Fruit fly (Drosophila melanogaster) whole organism, pupa: ENCODE data around the gene GstD1.
A peak's percentile ranks its signal among the peaks of the same experiment; 100 is the strongest.

Experiments
- CG10348 ChIP-seq: fragments of 200-800 bp; sonication (Bioruptor generic); IDR thresholded peaks from 2 replicates; pipeline ENCODE4 v1.3.6; 2022; ENCODE audit warnings: missing biosample characterization, missing genetic modification characterization
- CG12605 ChIP-seq: fragments of 200-800 bp; sonication (Bioruptor generic); IDR thresholded peaks from 2 replicates; pipeline ENCODE4 v1.3.6; 2022; ENCODE audit warnings: missing biosample characterization, missing genetic modification characterization
- CG13204 ChIP-seq: fragments of 200-800 bp; sonication (Bioruptor generic); optimal IDR thresholded peaks from 2 replicates; lab custom pipeline; 2018; ENCODE audit warnings: missing biosample characterization, mild to moderate bottlenecking, missing genetic modification characterization, moderate library complexity
- CG14655 ChIP-seq: fragments of 200-800 bp; sonication (Bioruptor generic); optimal IDR thresholded peaks from 3 replicates; lab custom pipeline; 2017; ENCODE audit warnings: mild to moderate bottlenecking, missing biosample characterization, missing genetic modification reagents, missing genetic modification characterization
- CG15710 ChIP-seq: fragments of 200-800 bp; sonication (Bioruptor generic); optimal IDR thresholded peaks from 2 replicates; lab custom pipeline; 2018; ENCODE audit warnings: missing biosample characterization, mild to moderate bottlenecking, missing genetic modification characterization, moderate library complexity
- CG17806 ChIP-seq: fragments of 200-800 bp; sonication (Bioruptor generic); optimal IDR thresholded peaks from 2 replicates; lab custom pipeline; 2018; ENCODE audit warnings: missing biosample characterization, mild to moderate bottlenecking, missing genetic modification characterization, moderate library complexity
- CG32121 ChIP-seq: fragments of 200-800 bp; sonication (Bioruptor generic); IDR thresholded peaks from 2 replicates; pipeline ENCODE4 v1.3.6; 2022; ENCODE audit warnings: missing biosample characterization, missing genetic modification characterization
- CG34367 ChIP-seq: fragments of 200-800 bp; sonication (Bioruptor generic); optimal IDR thresholded peaks from 2 replicates; lab custom pipeline; 2018; ENCODE audit warnings: missing biosample characterization, mild to moderate bottlenecking, missing genetic modification characterization
- CG4496 ChIP-seq: fragments of 200-800 bp; sonication (Bioruptor generic); IDR thresholded peaks from 3 replicates; pipeline ENCODE4 v1.3.6; 2022; ENCODE audit warnings: missing biosample characterization, missing genetic modification characterization
- CG8159 ChIP-seq: fragments of 200-800 bp; sonication (Bioruptor generic); optimal IDR thresholded peaks from 3 replicates; lab custom pipeline; 2018; ENCODE audit warnings: missing biosample characterization, mild to moderate bottlenecking, missing genetic modification characterization, moderate library complexity
- CG8301 ChIP-seq: fragments of 200-800 bp; sonication (Bioruptor generic); optimal IDR thresholded peaks from 2 replicates; lab custom pipeline; 2018; ENCODE audit warnings: missing biosample characterization, mild to moderate bottlenecking, missing genetic modification characterization
- CG9948 ChIP-seq: fragments of 200-800 bp; sonication (Bioruptor generic); optimal IDR thresholded peaks from 2 replicates; lab custom pipeline; 2018; ENCODE audit warnings: missing biosample characterization, mild to moderate bottlenecking, missing genetic modification characterization, moderate library complexity
- D1 ChIP-seq: fragments of 200-800 bp; sonication (Bioruptor generic); optimal IDR thresholded peaks from 2 replicates; lab custom pipeline; 2018; ENCODE audit warnings: missing biosample characterization, mild to moderate bottlenecking, missing genetic modification characterization, moderate library complexity
- EcR ChIP-seq: fragments of 200-800 bp; sonication (Bioruptor generic); optimal IDR thresholded peaks from 3 replicates; lab custom pipeline; 2019; ENCODE audit warnings: missing biosample characterization, missing genetic modification characterization, mild to moderate bottlenecking, moderate library complexity, missing genetic modification reagents
- Ets98B ChIP-seq: fragments of 200-800 bp; sonication (Bioruptor generic); IDR thresholded peaks from 2 replicates; pipeline ENCODE4 v1.3.6; 2022; ENCODE audit warnings: missing biosample characterization, missing genetic modification characterization
- Pif1A ChIP-seq: fragments of 200-800 bp; sonication (Bioruptor generic); optimal IDR thresholded peaks from 3 replicates; lab custom pipeline; 2016; ENCODE audit warnings: missing biosample characterization, missing genetic modification characterization
- Pif1B ChIP-seq: fragments of 200-800 bp; sonication (Bioruptor generic); optimal IDR thresholded peaks from 3 replicates; lab custom pipeline; 2016; ENCODE audit warnings: missing biosample characterization, missing genetic modification characterization
- Snoo ChIP-seq: fragments of 200-800 bp; sonication (Bioruptor generic); optimal IDR thresholded peaks from 3 replicates; lab custom pipeline; 2017; ENCODE audit warnings: missing biosample characterization, mild to moderate bottlenecking, missing genetic modification characterization, inconsistent platforms
- fd96Ca ChIP-seq: fragments of 200-800 bp; sonication (Bioruptor generic); IDR thresholded peaks from 3 replicates; pipeline ENCODE4 v1.3.6; 2022; ENCODE audit warnings: missing biosample characterization, missing genetic modification characterization
- gl ChIP-seq: fragments of 200-800 bp; sonication (Bioruptor generic); optimal IDR thresholded peaks from 2 replicates; lab custom pipeline; 2018; ENCODE audit warnings: missing biosample characterization, mild to moderate bottlenecking, missing genetic modification characterization
- rn ChIP-seq: fragments of 200-800 bp; sonication (Bioruptor generic); IDR thresholded peaks from 2 replicates; pipeline ENCODE4 v1.3.6; 2022; ENCODE audit warnings: missing biosample characterization, missing genetic modification characterization

The GstD1 gene

DNA sequence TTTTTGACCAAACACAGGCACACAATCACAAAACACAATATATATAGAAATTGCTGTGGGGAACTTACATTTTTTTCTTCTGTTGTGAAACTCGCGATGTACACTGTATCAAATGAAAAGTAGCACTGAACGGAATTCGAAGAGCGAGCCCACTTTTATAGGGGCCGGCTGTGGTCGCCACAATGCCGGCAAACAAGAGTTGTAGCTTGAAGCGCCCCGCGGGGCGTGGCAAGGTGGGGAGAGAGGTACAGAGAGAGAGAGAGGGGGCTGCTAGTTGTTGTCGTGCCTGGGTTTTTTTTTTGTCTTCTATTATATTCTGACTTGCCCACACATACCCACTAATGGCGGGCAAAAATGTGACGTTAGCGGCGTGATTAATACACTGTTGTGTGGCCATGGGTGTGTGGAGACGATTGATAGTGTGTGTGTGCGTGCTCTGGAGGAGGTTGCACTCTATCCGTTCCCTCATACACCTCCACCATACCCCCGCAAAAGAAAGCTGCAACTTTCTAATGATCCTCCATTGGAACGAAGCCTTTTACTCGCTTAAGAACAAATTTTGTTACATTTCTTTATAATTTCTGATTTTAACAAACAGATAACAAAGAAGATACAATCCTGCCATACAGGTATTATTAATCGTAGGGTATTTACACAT lies at the start of gene GstD1:
GstD1 (minus strand) TSS at position 134 of the 658 bp plus-strand sequence.
- TF ChIP-seq CG10348 (peak; percentile 30), CG8301 (peak; percentile 88), CG9948 (tag; lab: Kevin White, UChicago) (peak; percentile 72), EcR (GFP tag; lab: Kevin White, UChicago) (peak; percentile 48), Snoo (tag; lab: Kevin White, UChicago) (peak; percentile 14), Pif1B (peak; percentile 38), fd96Ca (peak; percentile 89; the same call in 2 of the 3 replicates), CG13204 (GFP tag; lab: Kevin White, UChicago) (no peak), rn (GFP tag; lab: Robert Waterston, UW) (no peak), CG12605 (GFP tag; lab: Robert Waterston, UW) (peak; percentile 75), Ets98B (peak; percentile 90), CG17806 (tag; lab: Kevin White, UChicago) (peak; percentile 39), CG8159 (tag; lab: Kevin White, UChicago) (peak; percentile 47), CG14655 (GFP tag; lab: Kevin White, UChicago) (peak; percentile 86), D1 (tag; lab: Kevin White, UChicago) (no peak), CG34367 (tag; lab: Kevin White, UChicago) (peak; percentile 17), gl (tag; lab: Kevin White, UChicago) (no peak), Pif1A (peak; percentile 53), CG32121 (GFP tag; lab: Robert Waterston, UW) (peak; percentile 92), CG15710 (tag; lab: Kevin White, UChicago) (peak; percentile 24), CG4496 (GFP tag; lab: Robert Waterston, UW) (peak; percentile 74)
- TF ChIP-seq, all 21 proteins: peak for 17

DNA sequence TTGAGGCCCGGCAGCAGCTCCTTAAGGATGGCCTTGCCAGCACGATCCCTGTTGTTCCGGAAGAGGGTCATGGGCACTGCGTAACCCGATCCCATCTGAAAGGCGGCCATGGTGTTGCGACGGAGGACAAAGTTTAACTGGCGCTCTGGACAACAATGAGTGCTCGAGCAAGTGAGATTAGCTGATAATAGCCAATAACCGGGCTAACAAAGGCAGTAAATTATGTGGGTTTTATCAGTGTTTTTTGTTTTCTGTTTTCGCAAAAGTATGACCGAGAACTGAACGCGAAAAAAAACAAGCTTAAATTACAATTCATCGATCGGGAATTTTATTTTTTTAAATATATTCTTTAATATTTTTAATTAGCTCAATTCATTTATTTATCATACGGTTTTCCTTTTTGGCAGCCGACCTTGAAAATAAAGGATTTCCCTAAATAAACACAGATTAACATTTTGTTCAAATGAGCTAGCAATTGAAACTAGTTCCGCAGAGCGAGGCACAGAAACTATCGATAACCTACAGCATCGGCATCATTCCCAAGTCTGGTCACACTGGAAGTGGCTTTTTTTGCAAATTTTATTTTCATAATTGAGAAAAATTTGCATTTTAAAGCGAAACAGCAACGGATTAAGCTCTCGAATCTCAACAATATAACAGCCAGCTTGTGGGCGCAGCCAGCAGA lies 44.3 kb upstream of the GstD1 start, which contains the start of the genes Dip-C and pps:
Dip-C (minus strand) TSS at position 486 of the 685 bp plus-strand sequence.
pps (plus strand) TSS at position 555 of the 685 bp plus-strand sequence.
- TF ChIP-seq CG8159 (tag; lab: Kevin White, UChicago) (no peak), EcR (GFP tag; lab: Kevin White, UChicago) (peak; percentile 24), CG10348 (no peak)

DNA sequence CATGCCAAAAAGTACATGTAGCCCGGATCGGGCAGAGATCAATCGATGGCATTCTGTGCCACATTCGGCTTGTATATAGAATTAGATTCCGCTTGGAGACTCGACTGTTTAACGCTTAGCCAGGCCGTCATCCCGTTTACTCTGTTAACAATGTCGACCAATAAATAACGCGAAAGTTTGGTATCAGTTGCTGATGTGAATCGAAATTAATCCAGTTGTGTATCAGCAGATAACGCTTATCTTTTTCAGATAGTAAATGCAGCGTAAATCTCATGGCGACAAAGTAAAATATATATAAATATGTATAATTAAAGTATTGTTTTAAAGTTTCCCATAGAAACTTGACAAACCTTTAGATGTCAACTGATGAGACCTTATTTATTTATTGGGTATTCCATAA lies 42.4 kb upstream of the GstD1 start:
- TF ChIP-seq Pif1A = no peak

DNA sequence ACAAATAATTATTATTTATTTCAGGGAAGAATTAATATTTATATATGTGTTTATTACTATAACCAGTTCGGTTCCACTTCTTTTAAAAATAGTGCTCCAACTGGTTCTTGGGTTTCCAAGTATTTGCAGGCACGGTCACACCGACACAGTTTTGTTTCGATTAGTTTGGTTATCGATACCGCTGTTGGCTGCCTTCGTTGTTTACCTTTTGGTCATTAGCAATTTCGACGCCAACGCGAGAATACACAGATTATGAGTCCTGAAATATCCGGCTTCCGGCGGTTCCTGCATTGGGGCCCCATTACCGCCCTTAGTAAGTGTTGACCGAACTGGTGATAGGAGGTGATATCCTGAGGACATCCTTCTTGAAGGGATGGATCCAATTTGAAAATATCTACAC lies 39.1 kb upstream of the GstD1 start, which contains the start of gene CG5196:
CG5196 (plus strand) TSS at position 157 of the 400 bp plus-strand sequence.
- peak; percentile 14 for TF ChIP-seq EcR (GFP tag; lab: Kevin White, UChicago)
- no peak for TF ChIP-seq Ets98B

DNA sequence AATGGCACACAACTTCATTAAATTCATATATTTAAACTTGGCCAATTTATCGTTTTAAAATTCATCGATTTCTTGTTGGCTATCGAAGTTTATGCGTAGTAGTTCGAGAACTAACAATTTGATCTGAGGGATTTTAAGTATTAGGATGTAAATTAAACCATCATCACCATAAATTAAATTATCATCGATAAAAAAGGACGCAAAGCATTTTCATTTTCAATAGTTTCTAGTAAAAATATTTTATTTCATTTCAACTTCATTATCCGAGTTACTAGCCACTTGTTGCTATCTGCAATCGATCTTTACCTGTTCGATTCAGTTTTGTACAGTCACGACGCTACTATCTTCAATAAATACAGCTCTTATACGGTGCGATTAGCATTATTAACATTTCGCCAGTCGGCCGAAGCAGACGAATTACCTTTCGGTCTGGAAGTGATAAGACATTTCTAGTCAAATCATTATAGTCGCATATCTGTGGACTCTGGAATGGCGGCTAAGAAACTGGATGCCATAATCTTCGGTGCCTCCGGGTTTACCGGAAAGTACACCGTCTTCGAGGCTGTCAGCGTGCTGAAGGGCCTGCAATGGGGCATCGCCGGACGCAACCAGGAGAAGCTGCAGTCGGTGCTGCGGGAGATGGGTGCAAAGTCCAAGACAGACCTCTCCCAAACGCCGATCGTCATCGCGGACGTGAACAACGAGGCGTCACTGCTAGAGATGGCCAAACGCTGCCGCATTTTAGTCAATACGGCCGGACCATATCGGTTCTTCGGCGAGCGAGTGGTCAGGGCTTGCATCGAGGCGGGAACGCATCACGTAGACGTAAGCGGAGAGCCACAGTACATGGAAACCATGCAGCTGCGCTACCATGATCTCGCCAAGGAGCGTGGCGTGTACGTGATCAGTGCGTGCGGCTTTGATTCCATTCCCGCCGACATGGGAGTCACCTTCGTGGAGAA lies 37.4 kb upstream of the GstD1 start, which contains the start of gene CG5167:
CG5167 (plus strand) TSS at position 298 of the 962 bp plus-strand sequence.
- TF ChIP-seq CG13204 (GFP tag; lab: Kevin White, UChicago) (peak; percentile 54), CG8301 (peak; percentile 62), CG8159 (tag; lab: Kevin White, UChicago) (peak; percentile 15), CG34367 (tag; lab: Kevin White, UChicago) (peak; percentile 40), Pif1B (no peak), CG10348 (no peak), fd96Ca (peak; percentile 64; the same call in 2 of the 3 replicates), CG15710 (tag; lab: Kevin White, UChicago) (no peak), CG17806 (tag; lab: Kevin White, UChicago) (peak; percentile 11), CG12605 (GFP tag; lab: Robert Waterston, UW) (peak; percentile 85), Snoo (tag; lab: Kevin White, UChicago) (peak; percentile 13), Ets98B (peak; percentile 51), gl (tag; lab: Kevin White, UChicago) (peak; percentile 88)
- TF ChIP-seq, all 21 proteins: peak for 10

DNA sequence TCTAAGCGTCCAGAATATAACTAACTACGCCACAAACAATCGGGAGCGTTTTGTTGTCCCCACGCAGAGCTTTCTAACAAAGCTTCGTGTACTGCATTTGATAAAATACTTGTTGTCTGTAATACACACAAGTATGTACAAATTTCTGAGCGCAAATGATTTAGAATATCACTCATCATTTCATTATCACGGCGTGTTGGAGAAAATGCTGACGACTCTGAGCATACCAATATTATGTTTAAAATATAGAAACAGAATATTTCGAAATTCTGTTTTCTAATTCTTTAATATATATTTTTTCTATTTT lies 36.8 kb upstream of the GstD1 start, which contains the start of gene Cyp9f2:
Cyp9f2 (minus strand) TSS at position 101 of the 307 bp plus-strand sequence.
- no peak for TF ChIP-seq CG12605 (GFP tag; lab: Robert Waterston, UW)
- TF ChIP-seq EcR (GFP tag; lab: Kevin White, UChicago) = no peak
- TF ChIP-seq CG13204 (GFP tag; lab: Kevin White, UChicago) = no peak
- no peak for TF ChIP-seq Ets98B
- no peak for TF ChIP-seq Pif1A
- TF ChIP-seq, all 21 proteins: peak for 0
